Worm (Caenorhabditis elegans): ENCODE results near the gene F54E2.9.

ce11 chrV:2857842-2858241, 44.1 kb upstream of the F54E2.9 start, which contains the start of gene srj-55:
- TF ChIP-seq tbx-9 (tag; optimal IDR thresholded peaks at IDR 0.05; ENCODE audit: borderline replicate concordance), result no peak
- TF ChIP-seq snpc-4 (GFP tag; optimal IDR thresholded peaks at IDR 0.05), result no peak
- TF ChIP-seq snpc-4 (tag; optimal IDR thresholded peaks at IDR 0.05), result no peak
- TF ChIP-seq pha-4 (tag; optimal IDR thresholded peaks at IDR 0.05), result no peak
